Worm (Caenorhabditis elegans): ENCODE results near the gene ZK381.8.

DNA sequence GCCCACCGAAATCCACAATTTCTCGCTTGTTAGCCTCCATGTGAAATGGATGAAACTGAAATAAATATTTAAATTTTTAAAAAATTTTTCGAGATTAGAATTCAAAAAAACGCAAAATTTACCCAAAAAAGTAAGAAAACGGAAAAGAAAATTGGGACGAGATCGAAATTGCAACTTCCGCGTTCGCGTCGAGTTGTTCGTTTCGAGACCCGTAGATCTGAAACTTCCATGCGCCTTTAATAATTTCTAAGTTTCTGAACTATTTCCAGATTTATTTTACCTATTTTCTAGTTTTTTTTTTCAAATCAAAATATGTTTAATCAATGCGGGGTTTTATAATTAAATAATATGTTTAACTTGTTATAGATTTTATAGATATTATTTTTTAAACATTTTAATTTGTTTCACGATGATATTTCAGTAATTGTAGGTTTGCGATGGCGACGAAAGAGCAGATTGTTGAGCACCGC lies 7.0 kb upstream of the ZK381.8 start, which contains the start of the genes pgl-1 and him-3:
- no peak for TF ChIP-seq F39B2.1 (GFP tag; IDR thresholded peaks at IDR 0.05)
- TF ChIP-seq die-1 (tag; optimal IDR thresholded peaks at IDR 0.05) = no peak

All from whole organism, young adult.